Worm (Caenorhabditis elegans) whole organism, L4 larva: ENCODE results near the gene C08F11.13.

ENCODE experiments used
- D1046.2 ChIP-seq: fragments of 200-800 bp; sonication (Bioruptor generic); IDR thresholded peaks from 2 replicates; pipeline ENCODE4 v1.3.6; 2022; ENCODE audit warnings: missing genetic modification characterization, missing compliant biosample characterization
- F44E2.7 ChIP-seq: fragments of 200-800 bp; sonication (Bioruptor generic); IDR thresholded peaks from 2 replicates; pipeline ENCODE4 v2.1.2; 2022; ENCODE audit warnings: missing genetic modification characterization, missing compliant biosample characterization
- F49E8.2 ChIP-seq: sonication (generic microtip); optimal IDR thresholded peaks from 2 replicates; lab custom pipeline; 2016; ENCODE audit warnings: missing compliant biosample characterization, mild to moderate bottlenecking, missing genetic modification characterization, borderline replicate concordance
- R02D3.7 ChIP-seq: fragments of 150-350 bp; sonication (generic microtip); optimal IDR thresholded peaks from 3 replicates; lab custom pipeline; 2014; ENCODE audit warnings: missing biosample characterization, missing genetic modification characterization
- T26A8.4 ChIP-seq: fragments of 200-800 bp; sonication (Bioruptor generic); IDR thresholded peaks from 2 replicates; pipeline ENCODE4 v1.3.6; 2022; ENCODE audit warnings: missing genetic modification characterization, missing compliant biosample characterization
- Y48G9A.11 ChIP-seq: fragments of 200-800 bp; sonication (Bioruptor generic); IDR thresholded peaks from 2 replicates; pipeline ENCODE4 v1.3.6; 2022; ENCODE audit warnings: missing genetic modification reagents, missing genetic modification characterization, missing compliant biosample characterization
- ZK337.2 ChIP-seq: fragments of 200-800 bp; sonication (Bioruptor generic); IDR thresholded peaks from 2 replicates; pipeline ENCODE4 v1.3.6; 2022; ENCODE audit warnings: missing genetic modification reagents, missing genetic modification characterization, missing compliant biosample characterization
- aha-1 ChIP-seq: fragments of 150-350 bp; peaks from one replicate; lab custom pipeline; 2014; ENCODE audit warnings: missing biosample characterization, missing genetic modification characterization
- aly-2 ChIP-seq: sonication (generic microtip); optimal IDR thresholded peaks from 2 replicates; lab custom pipeline; 2018; ENCODE audit warnings: missing biosample characterization, missing genetic modification characterization
- ceh-32 ChIP-seq: sonication (generic microtip); optimal IDR thresholded peaks from 2 replicates; lab custom pipeline; 2016; ENCODE audit warnings: mild to moderate bottlenecking, missing genetic modification characterization, missing compliant biosample characterization; ENCODE audit not compliant: poor library complexity
- ceh-82 ChIP-seq: sonication (generic microtip); optimal IDR thresholded peaks from 2 replicates; lab custom pipeline; 2017; ENCODE audit warnings: missing biosample characterization, missing genetic modification characterization
- cey-2 ChIP-seq: sonication (generic microtip); optimal IDR thresholded peaks from 3 replicates; lab custom pipeline; 2017; ENCODE audit warnings: missing genetic modification characterization, mild to moderate bottlenecking, missing compliant biosample characterization, antibody characterized with exemption, borderline replicate concordance; ENCODE audit not compliant: insufficient read depth
- daf-16 ChIP-seq, 3 experiments: sonication (generic microtip); optimal IDR thresholded peaks; 2 replicates each; lab custom pipeline; 2016 to 2017; ENCODE audit warnings: missing genetic modification characterization in 3 of 3, missing genetic modification reagents in 3 of 3, mild to moderate bottlenecking in 2 of 3, missing compliant biosample characterization in 2 of 3, missing biosample characterization in 1 of 3, moderate library complexity in 1 of 3
- egl-43 ChIP-seq: fragments of 200-800 bp; sonication (Bioruptor generic); IDR thresholded peaks from 2 replicates; pipeline ENCODE4 v1.3.6; 2022; ENCODE audit warnings: missing genetic modification reagents, missing genetic modification characterization, missing compliant biosample characterization
- fkh-10 ChIP-seq: fragments of 150-350 bp; optimal IDR thresholded peaks from 2 replicates; lab custom pipeline; 2014; ENCODE audit warnings: missing biosample characterization, missing genetic modification reagents, missing genetic modification characterization
- fos-1 ChIP-seq: fragments of 150-350 bp; optimal IDR thresholded peaks from 2 replicates; lab custom pipeline; 2014; ENCODE audit warnings: missing biosample characterization, missing genetic modification characterization
- gei-8 ChIP-seq: fragments of 200-800 bp; sonication (Bioruptor generic); optimal IDR thresholded peaks from 2 replicates; lab custom pipeline; 2018; ENCODE audit warnings: mild to moderate bottlenecking, missing genetic modification characterization, missing compliant biosample characterization
- hlh-11 ChIP-seq: fragments of 200-800 bp; sonication (Bioruptor generic); optimal IDR thresholded peaks from 2 replicates; lab custom pipeline; 2018; ENCODE audit warnings: mild to moderate bottlenecking, missing genetic modification characterization, missing compliant biosample characterization
- hlh-30 ChIP-seq: sonication (generic microtip); optimal IDR thresholded peaks from 2 replicates; lab custom pipeline; 2017; ENCODE audit warnings: antibody characterized with exemption, mild to moderate bottlenecking, missing genetic modification characterization, missing compliant biosample characterization; ENCODE audit not compliant: insufficient read depth
- hmg-1.1 ChIP-seq: fragments of 200-800 bp; sonication (Bioruptor generic); IDR thresholded peaks from 2 replicates; pipeline ENCODE4 v1.3.6; 2022; ENCODE audit warnings: missing genetic modification reagents, missing genetic modification characterization, missing compliant biosample characterization
- jun-1 ChIP-seq: fragments of 150-350 bp; optimal IDR thresholded peaks from 2 replicates; lab custom pipeline; 2014; ENCODE audit warnings: missing biosample characterization, missing genetic modification reagents, missing genetic modification characterization
- lim-7 ChIP-seq: fragments of 200-800 bp; sonication (Bioruptor generic); IDR thresholded peaks from 2 replicates; pipeline ENCODE4 v1.3.6; 2022; ENCODE audit warnings: missing genetic modification characterization, missing compliant biosample characterization
- lin-1 ChIP-seq: fragments of 200-800 bp; sonication (Bioruptor generic); IDR thresholded peaks from 2 replicates; pipeline ENCODE4 v1.3.6; 2022; ENCODE audit warnings: missing genetic modification reagents, missing genetic modification characterization, missing compliant biosample characterization
- lin-39 ChIP-seq: fragments of 150-350 bp; optimal IDR thresholded peaks from 2 replicates; lab custom pipeline; 2014; ENCODE audit warnings: missing biosample characterization, missing genetic modification reagents, missing genetic modification characterization
- madf-9 ChIP-seq: fragments of 200-800 bp; sonication (Bioruptor generic); conservative IDR thresholded peaks from 2 replicates; pipeline ENCODE4 v1.3.6; 2022; ENCODE audit warnings: missing genetic modification reagents, missing genetic modification characterization, missing compliant biosample characterization
- mes-2 ChIP-seq: sonication (generic microtip); optimal IDR thresholded peaks from 2 replicates; lab custom pipeline; 2016; ENCODE audit warnings: missing genotype, mild to moderate bottlenecking, missing genetic modification characterization, missing compliant biosample characterization; ENCODE audit not compliant: poor library complexity, severe bottlenecking
- nhr-102 ChIP-seq: sonication (generic microtip); optimal IDR thresholded peaks from 2 replicates; lab custom pipeline; 2016; ENCODE audit warnings: mild to moderate bottlenecking, missing genetic modification characterization, moderate library complexity, missing compliant biosample characterization
- nhr-25 ChIP-seq: sonication (generic microtip); optimal IDR thresholded peaks from 2 replicates; lab custom pipeline; 2017; ENCODE audit warnings: missing genetic modification characterization, mild to moderate bottlenecking, missing compliant biosample characterization, antibody characterized with exemption, moderate library complexity, borderline replicate concordance; ENCODE audit not compliant: insufficient read depth
- nhr-48 ChIP-seq: sonication (generic microtip); optimal IDR thresholded peaks from 2 replicates; lab custom pipeline; 2016; ENCODE audit warnings: mild to moderate bottlenecking, missing genetic modification characterization, missing compliant biosample characterization
- nhr-6 ChIP-seq: fragments of 150-350 bp; optimal IDR thresholded peaks from 2 replicates; lab custom pipeline; 2014; ENCODE audit warnings: missing biosample characterization, missing genetic modification characterization
- nhr-77 ChIP-seq: fragments of 150-350 bp; optimal IDR thresholded peaks from 2 replicates; lab custom pipeline; 2014; ENCODE audit warnings: missing biosample characterization, missing genetic modification characterization
- php-3 ChIP-seq: fragments of 200-800 bp; sonication (Bioruptor generic); IDR thresholded peaks from 2 replicates; pipeline ENCODE4 v1.3.6; 2022; ENCODE audit warnings: missing genetic modification reagents, missing genetic modification characterization, missing compliant biosample characterization
- pqm-1 ChIP-seq: sonication (generic microtip); optimal IDR thresholded peaks from 2 replicates; lab custom pipeline; 2017; ENCODE audit warnings: missing biosample characterization, missing genetic modification characterization
- skn-1 ChIP-seq: fragments of 150-350 bp; optimal IDR thresholded peaks from 2 replicates; lab custom pipeline; 2014; ENCODE audit warnings: missing biosample characterization, missing genetic modification characterization
- snpc-1.2 ChIP-seq: fragments of 200-800 bp; sonication (Bioruptor generic); IDR thresholded peaks from 2 replicates; pipeline ENCODE4 v1.3.6; 2022; ENCODE audit warnings: missing genetic modification reagents, missing genetic modification characterization, missing compliant biosample characterization
- unc-130 ChIP-seq: sonication (generic microtip); optimal IDR thresholded peaks from 2 replicates; lab custom pipeline; 2016; ENCODE audit warnings: missing genetic modification reagents, missing genetic modification characterization, missing compliant biosample characterization
- unc-39 ChIP-seq: sonication (generic microtip); optimal IDR thresholded peaks from 2 replicates; lab custom pipeline; 2017; ENCODE audit warnings: missing biosample characterization, missing genetic modification characterization
- unc-62 ChIP-seq, 3 experiments: fragments of 150-350 bp in 1 of 3; sonication (generic microtip); optimal IDR thresholded peaks in 2 of 3; peaks in 1 of 3; 1 replicate in 1 of 3; 2 replicates in 2 of 3; lab custom pipeline; 2014 to 2017; ENCODE audit warnings: missing biosample characterization in 3 of 3, missing genetic modification characterization in 3 of 3, missing genetic modification reagents in 3 of 3, missing genotype in 1 of 3
- vab-7 ChIP-seq: fragments of 200-800 bp; sonication (Bioruptor generic); IDR thresholded peaks from 2 replicates; pipeline ENCODE4 v1.3.6; 2022; ENCODE audit warnings: missing genetic modification reagents, missing genetic modification characterization, missing compliant biosample characterization
- zag-1 ChIP-seq: fragments of 150-350 bp; optimal IDR thresholded peaks from 2 replicates; lab custom pipeline; 2014; ENCODE audit warnings: missing biosample characterization, missing genetic modification characterization
- zfp-3 ChIP-seq: fragments of 200-800 bp; sonication (Bioruptor generic); conservative IDR thresholded peaks from 2 replicates; pipeline ENCODE4 v1.3.6; 2022; ENCODE audit warnings: missing genetic modification reagents, missing genetic modification characterization, missing compliant biosample characterization
- zip-11 ChIP-seq: fragments of 200-800 bp; sonication (Bioruptor generic); IDR thresholded peaks from 2 replicates; pipeline ENCODE4 v1.3.6; 2022; ENCODE audit warnings: missing genetic modification characterization, missing compliant biosample characterization
- ztf-7 ChIP-seq: fragments of 150-350 bp; optimal IDR thresholded peaks from 2 replicates; lab custom pipeline; 2014; ENCODE audit warnings: missing biosample characterization, missing genetic modification characterization

Gene C08F11.13

DNA sequence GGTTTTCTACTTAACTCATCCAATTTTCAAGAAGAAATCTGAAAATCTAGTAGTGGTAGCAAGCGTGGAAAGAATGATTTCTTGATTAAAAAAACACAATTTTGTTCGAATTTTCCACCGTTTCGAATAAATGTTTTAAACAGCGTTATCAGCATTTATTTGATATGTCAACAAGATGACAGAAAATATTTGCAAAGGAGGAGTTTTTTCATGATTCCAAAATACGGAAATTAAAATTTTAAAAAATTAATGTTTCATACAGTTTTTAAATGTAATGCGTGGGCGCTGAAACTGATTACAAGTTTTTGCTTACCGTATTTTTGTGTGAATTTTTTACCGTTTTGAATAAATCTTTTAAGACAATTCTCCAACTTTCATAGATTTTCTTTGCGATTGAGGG lies 22.9 kb upstream of the C08F11.13 start:
- TF ChIP-seq fkh-10 (GFP tag; lab: Kevin White, UChicago) (no peak), nhr-77 (no peak), egl-43 (GFP tag; lab: Robert Waterston, UW) (no peak), fos-1 (no peak), madf-9 (GFP tag; lab: Robert Waterston, UW) (no peak), ztf-7 (tag; lab: Kevin White, UChicago) (no peak), gei-8 (no peak), hlh-30 (tag; lab: Kevin White, UChicago) (no peak), unc-62 (GFP tag; optimal IDR thresholded peaks at IDR 0.05 in 1 of 2; lab: Kevin White, UChicago) (peak in 1 of 2 experiments; percentile 69), unc-62 (tag; optimal IDR thresholded peaks at IDR 0.05; lab: Kevin White, UChicago) (no peak), lin-1 (GFP tag; lab: Robert Waterston, UW) (no peak), nhr-6 (tag; lab: Kevin White, UChicago) (no peak), mes-2 (tag; lab: Kevin White, UChicago) (no peak), aly-2 (tag; lab: Kevin White, UChicago) (no peak), F49E8.2 (tag; lab: Kevin White, UChicago) (no peak), Y48G9A.11 (GFP tag; lab: Robert Waterston, UW) (no peak), snpc-1.2 (GFP tag; lab: Robert Waterston, UW) (no peak), lim-7 (no peak), zip-11 (GFP tag; lab: Robert Waterston, UW) (no peak), nhr-102 (no peak), nhr-48 (tag; lab: Kevin White, UChicago) (no peak), hmg-1.1 (GFP tag; lab: Robert Waterston, UW) (no peak), daf-16 (GFP tag; optimal IDR thresholded peaks at IDR 0.05; lab: Kevin White, UChicago) (no peak), daf-16 (tag; optimal IDR thresholded peaks at IDR 0.05; lab: Kevin White, UChicago) (peak; percentile 57), D1046.2 (GFP tag; lab: Robert Waterston, UW) (no peak), skn-1 (tag; lab: Kevin White, UChicago) (no peak), pqm-1 (tag; lab: Kevin White, UChicago) (peak; percentile 24), zfp-3 (no peak)

ce11 chrIV:13626469-13626868 lies 16.8 kb upstream of the C08F11.13 start, which contains the start of gene sru-21:
sru-21 (plus strand) TSS chrIV:13626769.
- TF ChIP-seq jun-1 (tag; lab: Kevin White, UChicago), result no peak
- no peak for TF ChIP-seq hmg-1.1 (GFP tag; lab: Robert Waterston, UW)
- TF ChIP-seq F44E2.7 (GFP tag; lab: Robert Waterston, UW), result no peak
- no peak for TF ChIP-seq cey-2 (tag; lab: Kevin White, UChicago)
- TF ChIP-seq ztf-7 (tag; lab: Kevin White, UChicago), result no peak
- TF ChIP-seq snpc-1.2 (GFP tag; lab: Robert Waterston, UW), result no peak
- no peak for TF ChIP-seq lin-39 (tag; lab: Kevin White, UChicago)
- TF ChIP-seq ceh-32, result no peak
- TF ChIP-seq ZK337.2 (GFP tag; lab: Robert Waterston, UW), result no peak

DNA sequence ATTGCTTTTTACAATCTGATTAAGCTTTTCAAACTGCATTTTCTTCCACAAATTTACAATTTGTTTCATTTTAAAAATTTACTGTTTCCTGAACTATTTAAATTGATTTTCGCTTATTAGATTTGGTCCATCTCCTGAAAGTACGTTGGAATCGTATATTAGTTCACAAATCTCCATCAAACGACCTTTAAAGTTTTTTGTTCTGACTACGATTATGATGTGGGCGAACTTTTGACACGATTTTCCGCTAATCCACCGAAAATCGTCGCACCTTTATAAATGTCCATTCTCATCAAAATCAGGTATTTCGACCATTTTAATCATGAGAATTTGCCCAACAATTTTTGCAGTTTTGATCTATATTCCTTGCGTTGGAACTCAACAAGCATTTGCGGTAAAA lies 13.8 kb upstream of the C08F11.13 start, which contains the start of gene C08F11.1:
TSS of gene C08F11.1 (plus strand) at position 301 of the 400 bp plus-strand sequence.
- TF ChIP-seq T26A8.4 (GFP tag; lab: Robert Waterston, UW) (no peak), nhr-25 (tag; lab: Kevin White, UChicago) (no peak), egl-43 (GFP tag; lab: Robert Waterston, UW) (no peak), vab-7 (GFP tag; lab: Robert Waterston, UW) (no peak), Y48G9A.11 (GFP tag; lab: Robert Waterston, UW) (no peak), hmg-1.1 (GFP tag; lab: Robert Waterston, UW) (no peak), daf-16 (GFP tag; optimal IDR thresholded peaks at IDR 0.05; lab: Kevin White, UChicago) (no peak), daf-16 (tag; optimal IDR thresholded peaks at IDR 0.05; lab: Kevin White, UChicago) (no peak), mes-2 (tag; lab: Kevin White, UChicago) (no peak), php-3 (GFP tag; lab: Robert Waterston, UW) (no peak), hlh-11 (tag; lab: Kevin White, UChicago) (no peak), unc-130 (GFP tag; lab: Kevin White, UChicago) (no peak), ceh-82 (tag; lab: Kevin White, UChicago) (no peak), R02D3.7 (no peak), zag-1 (no peak), snpc-1.2 (GFP tag; lab: Robert Waterston, UW) (no peak), aha-1 (tag; lab: Kevin White, UChicago) (no peak), unc-39 (tag; lab: Kevin White, UChicago) (no peak)
